Fruit fly (Drosophila melanogaster) whole organism, embryonic: ENCODE results near the gene CG31388.

Experiments
- Aef1 ChIP-seq: fragments of 200-800 bp; sonication (Bioruptor generic); IDR thresholded peaks from 3 replicates; pipeline ENCODE4 v1.3.6; 2022; ENCODE audit warnings: missing biosample characterization, missing genetic modification characterization
- Atf3 ChIP-seq: fragments of 200-800 bp; sonication (Bioruptor generic); optimal IDR thresholded peaks from 3 replicates; lab custom pipeline; 2016; ENCODE audit warnings: missing biosample characterization, missing genetic modification characterization
- BEAF-32 ChIP-seq: fragments of 200-800 bp; sonication (Bioruptor generic); optimal IDR thresholded peaks from 3 replicates; lab custom pipeline; 2017; ENCODE audit warnings: missing biosample characterization, missing genetic modification characterization, mild to moderate bottlenecking, moderate library complexity, missing genetic modification reagents
- BtbVII ChIP-seq: fragments of 200-800 bp; sonication (Bioruptor generic); optimal IDR thresholded peaks from 3 replicates; lab custom pipeline; 2017; ENCODE audit warnings: missing biosample characterization, mild to moderate bottlenecking, missing genetic modification characterization
- CG10267 ChIP-seq: fragments of 200-800 bp; sonication (Bioruptor generic); optimal IDR thresholded peaks from 2 replicates; lab custom pipeline; 2018; ENCODE audit warnings: missing biosample characterization, mild to moderate bottlenecking, missing genetic modification characterization, moderate library complexity
- CG10462 ChIP-seq: fragments of 200-800 bp; sonication (Bioruptor generic); optimal IDR thresholded peaks from 2 replicates; lab custom pipeline; 2016; ENCODE audit warnings: missing biosample characterization, missing genetic modification characterization
- CG12391 ChIP-seq: fragments of 200-800 bp; sonication (Bioruptor generic); optimal IDR thresholded peaks from 3 replicates; lab custom pipeline; 2018; ENCODE audit warnings: missing biosample characterization, mild to moderate bottlenecking, missing genetic modification characterization, moderate library complexity
- CG12744 ChIP-seq: fragments of 200-800 bp; sonication (Bioruptor generic); optimal IDR thresholded peaks from 2 replicates; lab custom pipeline; 2016; ENCODE audit warnings: missing biosample characterization, missing genetic modification characterization
- CG13287 ChIP-seq: fragments of 200-800 bp; sonication (Bioruptor generic); IDR thresholded peaks from 2 replicates; pipeline ENCODE4 v1.3.6; 2022; ENCODE audit warnings: missing biosample characterization, missing genetic modification characterization; ENCODE audit not compliant: partially characterized antibody
- CG13624 ChIP-seq: fragments of 200-800 bp; sonication (Bioruptor generic); optimal IDR thresholded peaks from 2 replicates; lab custom pipeline; 2016; ENCODE audit warnings: missing biosample characterization, missing genetic modification characterization
- CG14014 ChIP-seq: fragments of 200-800 bp; sonication (Bioruptor generic); IDR thresholded peaks from 2 replicates; pipeline ENCODE4 v1.3.6; 2022; ENCODE audit warnings: missing biosample characterization, missing genetic modification characterization
- CG15601 ChIP-seq: fragments of 200-800 bp; sonication (Bioruptor generic); optimal IDR thresholded peaks from 3 replicates; lab custom pipeline; 2019; ENCODE audit warnings: missing biosample characterization, mild to moderate bottlenecking, missing genetic modification characterization, moderate library complexity
- CG18619 ChIP-seq: fragments of 200-800 bp; sonication (Bioruptor generic); optimal IDR thresholded peaks from 3 replicates; lab custom pipeline; 2017; ENCODE audit warnings: missing biosample characterization, mild to moderate bottlenecking, missing genetic modification characterization
- CG2116 ChIP-seq: fragments of 200-800 bp; sonication (Bioruptor generic); optimal IDR thresholded peaks from 3 replicates; lab custom pipeline; 2018; ENCODE audit warnings: missing biosample characterization, mild to moderate bottlenecking, missing genetic modification characterization
- CG31365 ChIP-seq: fragments of 200-800 bp; sonication (Bioruptor generic); optimal IDR thresholded peaks from 2 replicates; lab custom pipeline; 2018; ENCODE audit warnings: missing biosample characterization, mild to moderate bottlenecking, missing genetic modification characterization
- CG3281 ChIP-seq: fragments of 200-800 bp; sonication (Bioruptor generic); optimal IDR thresholded peaks from 3 replicates; lab custom pipeline; 2017; ENCODE audit warnings: missing biosample characterization, mild to moderate bottlenecking, missing genetic modification characterization
- CG4328 ChIP-seq: fragments of 200-800 bp; sonication (Bioruptor generic); optimal IDR thresholded peaks from 3 replicates; lab custom pipeline; 2017; ENCODE audit warnings: missing biosample characterization, missing genetic modification reagents, missing genetic modification characterization
- CG8359 ChIP-seq: fragments of 200-800 bp; sonication (Bioruptor generic); optimal IDR thresholded peaks from 2 replicates; lab custom pipeline; 2017; ENCODE audit warnings: missing biosample characterization, mild to moderate bottlenecking, missing genetic modification characterization, borderline replicate concordance
- CG8765 ChIP-seq: fragments of 200-800 bp; sonication (Bioruptor generic); IDR thresholded peaks from 2 replicates; pipeline ENCODE4 v1.3.6; 2022; ENCODE audit warnings: missing biosample characterization, missing genetic modification characterization
- CG9797 ChIP-seq: fragments of 200-800 bp; sonication (Bioruptor generic); optimal IDR thresholded peaks from 3 replicates; lab custom pipeline; 2018; ENCODE audit warnings: missing biosample characterization, mild to moderate bottlenecking, missing genetic modification characterization
- Deaf1 ChIP-seq: fragments of 200-800 bp; optimal IDR thresholded peaks from 3 replicates; lab custom pipeline; 2019; ENCODE audit warnings: missing biosample characterization, mild to moderate bottlenecking, missing genetic modification characterization, moderate library complexity
- Dp ChIP-seq: fragments of 200-800 bp; sonication (Bioruptor generic); optimal IDR thresholded peaks from 2 replicates; lab custom pipeline; 2018; ENCODE audit warnings: missing biosample characterization, mild to moderate bottlenecking, missing genetic modification characterization, moderate library complexity
- Fer1 ChIP-seq: fragments of 200-800 bp; sonication (Bioruptor generic); optimal IDR thresholded peaks from 2 replicates; lab custom pipeline; 2017; ENCODE audit warnings: missing biosample characterization, mild to moderate bottlenecking, missing genetic modification characterization
- HHEX ChIP-seq: fragments of 200-800 bp; sonication (Bioruptor generic); optimal IDR thresholded peaks from 3 replicates; lab custom pipeline; 2017; ENCODE audit warnings: missing biosample characterization, mild to moderate bottlenecking, missing genetic modification characterization, missing genetic modification reagents
- Hand ChIP-seq: fragments of 200-800 bp; sonication (Bioruptor generic); optimal IDR thresholded peaks from 2 replicates; lab custom pipeline; 2017; ENCODE audit warnings: mild to moderate bottlenecking, missing biosample characterization, missing genetic modification reagents, missing genetic modification characterization
- Hmx ChIP-seq: fragments of 200-800 bp; sonication (Bioruptor generic); optimal IDR thresholded peaks from 2 replicates; lab custom pipeline; 2016; ENCODE audit warnings: missing biosample characterization, missing genetic modification characterization
- Hr39 ChIP-seq: fragments of >200 bp; optimal IDR thresholded peaks from 2 replicates; lab custom pipeline; 2017
- Hsf ChIP-seq: fragments of 200-800 bp; sonication (Bioruptor generic); optimal IDR thresholded peaks from 3 replicates; lab custom pipeline; 2016; ENCODE audit warnings: missing biosample characterization, missing genetic modification characterization
- Mes4 ChIP-seq: fragments of 200-800 bp; sonication (Bioruptor generic); optimal IDR thresholded peaks from 2 replicates; lab custom pipeline; 2016; ENCODE audit warnings: missing biosample characterization, missing genetic modification characterization
- Spps ChIP-seq: fragments of 200-800 bp; sonication (Bioruptor generic); optimal IDR thresholded peaks from 2 replicates; lab custom pipeline; 2018; ENCODE audit warnings: missing biosample characterization, mild to moderate bottlenecking, missing genetic modification characterization
- Xbp1 ChIP-seq: fragments of 200-800 bp; sonication (Bioruptor generic); optimal IDR thresholded peaks from 3 replicates; lab custom pipeline; 2016; ENCODE audit warnings: missing biosample characterization, mild to moderate bottlenecking, missing genetic modification characterization
- YL-1 ChIP-seq: fragments of 200-800 bp; sonication (Bioruptor generic); optimal IDR thresholded peaks from 3 replicates; lab custom pipeline; 2017; ENCODE audit warnings: missing biosample characterization, mild to moderate bottlenecking, missing genetic modification characterization
- az2 ChIP-seq: fragments of 200-800 bp; sonication (Bioruptor generic); optimal IDR thresholded peaks from 3 replicates; lab custom pipeline; 2016; ENCODE audit warnings: missing biosample characterization, missing genetic modification characterization
- chinmo ChIP-seq: fragments of 200-800 bp; sonication (Bioruptor generic); IDR thresholded peaks from 4 replicates; pipeline ENCODE4 v1.3.6; 2022; ENCODE audit warnings: missing biosample characterization, missing genetic modification characterization; ENCODE audit not compliant: partially characterized antibody
- chm ChIP-seq: fragments of 200-800 bp; sonication (Bioruptor generic); IDR thresholded peaks from 2 replicates; pipeline ENCODE4 v1.3.6; 2022; ENCODE audit warnings: missing biosample characterization, missing genetic modification characterization
- dysf ChIP-seq: fragments of 200-800 bp; sonication (Bioruptor generic); IDR thresholded peaks from 3 replicates; pipeline ENCODE4 v1.3.6; 2022; ENCODE audit warnings: missing biosample characterization, missing genetic modification characterization
- ems ChIP-seq: fragments of 200-800 bp; sonication (Bioruptor generic); optimal IDR thresholded peaks from 3 replicates; lab custom pipeline; 2016; ENCODE audit warnings: missing biosample characterization, missing genetic modification characterization
- gem ChIP-seq: fragments of 200-800 bp; sonication (Bioruptor generic); optimal IDR thresholded peaks from 2 replicates; lab custom pipeline; 2019; ENCODE audit warnings: missing biosample characterization, mild to moderate bottlenecking, missing genetic modification characterization, moderate library complexity
- kay ChIP-seq: fragments of 200-800 bp; sonication (Bioruptor generic); optimal IDR thresholded peaks from 2 replicates; lab custom pipeline; 2016; ENCODE audit warnings: missing biosample characterization, missing genetic modification characterization
- lilli ChIP-seq: fragments of 200-800 bp; sonication (Bioruptor generic); optimal IDR thresholded peaks from 3 replicates; lab custom pipeline; 2016; ENCODE audit warnings: missing biosample characterization, missing genetic modification characterization
- mam ChIP-seq: fragments of 200-800 bp; sonication (Bioruptor generic); optimal IDR thresholded peaks from 3 replicates; lab custom pipeline; 2016; ENCODE audit warnings: missing biosample characterization, missing genetic modification characterization
- pho ChIP-seq: fragments of 200-800 bp; sonication (Bioruptor generic); optimal IDR thresholded peaks from 2 replicates; lab custom pipeline; 2016; ENCODE audit warnings: missing biosample characterization, missing genetic modification characterization
- run ChIP-seq: fragments of 200-800 bp; sonication (Bioruptor generic); optimal IDR thresholded peaks from 3 replicates; lab custom pipeline; 2018; ENCODE audit warnings: missing biosample characterization, mild to moderate bottlenecking, missing genetic modification characterization
- schlank ChIP-seq: fragments of 200-800 bp; sonication (Bioruptor generic); optimal IDR thresholded peaks from 2 replicates; lab custom pipeline; 2018; ENCODE audit warnings: missing biosample characterization, mild to moderate bottlenecking, missing genetic modification characterization
- sna ChIP-seq: fragments of 200-800 bp; sonication (Bioruptor generic); IDR thresholded peaks from 2 replicates; pipeline ENCODE4 v1.3.6; 2022; ENCODE audit warnings: missing biosample characterization, missing genetic modification characterization; ENCODE audit not compliant: partially characterized antibody
- sqz ChIP-seq: fragments of 200-800 bp; sonication (Bioruptor generic); optimal IDR thresholded peaks from 3 replicates; lab custom pipeline; 2018; ENCODE audit warnings: missing biosample characterization, mild to moderate bottlenecking, missing genetic modification characterization
- sug ChIP-seq: fragments of 200-800 bp; optimal IDR thresholded peaks from 2 replicates; lab custom pipeline; 2019; ENCODE audit warnings: missing biosample characterization, mild to moderate bottlenecking, missing genetic modification characterization, moderate library complexity
- vfl ChIP-seq: fragments of 200-800 bp; sonication (Bioruptor generic); optimal IDR thresholded peaks from 2 replicates; lab custom pipeline; 2016; ENCODE audit warnings: missing biosample characterization, missing genetic modification characterization
- yki ChIP-seq: fragments of >200 bp; optimal IDR thresholded peaks from 3 replicates; lab custom pipeline; 2018
- z ChIP-seq: fragments of 200-800 bp; sonication (Bioruptor generic); IDR thresholded peaks from 3 replicates; pipeline ENCODE4 v1.3.6; 2022; ENCODE audit warnings: missing biosample characterization, missing genetic modification characterization

Gene CG31388

DNA sequence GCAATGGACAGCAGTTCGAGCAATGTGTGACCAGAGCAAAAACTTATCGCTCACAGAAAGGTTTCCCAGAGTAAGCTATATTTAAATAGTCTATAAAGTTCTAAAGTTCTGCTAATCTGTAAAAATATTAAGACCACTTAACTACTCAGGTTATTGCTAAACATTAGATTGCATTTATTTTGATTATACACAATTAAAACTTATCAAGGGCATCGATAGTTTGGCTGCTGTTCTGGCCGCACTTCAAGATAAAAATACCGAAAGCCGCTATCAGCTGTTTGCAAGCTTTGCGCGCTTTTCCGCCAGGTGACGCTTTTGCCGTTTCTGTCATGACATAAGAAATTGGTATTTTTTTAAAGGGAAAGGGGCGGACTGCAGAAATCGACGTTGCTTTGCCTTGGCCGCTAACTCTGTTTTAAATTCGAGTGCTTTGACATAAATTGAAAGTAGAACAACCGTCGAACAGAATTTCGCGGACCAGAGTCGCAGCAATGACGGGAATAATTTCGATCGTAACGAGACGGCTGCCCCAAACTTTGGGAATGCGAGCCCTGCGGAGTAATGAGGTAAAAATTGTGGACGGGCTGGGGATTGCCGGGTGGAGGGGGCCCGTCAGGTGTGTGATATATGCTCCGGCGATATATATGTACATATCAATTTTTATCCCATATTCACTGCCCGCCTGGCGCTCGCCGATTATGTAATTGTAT lies 6.5 kb downstream of the CG31388 start, which contains the start of the genes CG17734 and CG5214 (continued):
- TF ChIP-seq Aef1 (GFP tag; lab: Robert Waterston, UW): no peak
- TF ChIP-seq yki (lab: Kevin White, UChicago): no peak
- no peak for TF ChIP-seq CG14014 (GFP tag; lab: Robert Waterston, UW)
- TF ChIP-seq Xbp1: no peak
- no peak for TF ChIP-seq Spps (tag; lab: Kevin White, UChicago)
- TF ChIP-seq dysf (GFP tag; lab: Robert Waterston, UW): no peak
- TF ChIP-seq Hsf: peak; percentile 44
- TF ChIP-seq CG31365 (tag; lab: Kevin White, UChicago): no peak
- TF ChIP-seq CG13287 (GFP tag; lab: Robert Waterston, UW): peak; percentile 86
- TF ChIP-seq CG3281 (GFP tag; lab: Kevin White, UChicago): no peak
- TF ChIP-seq Mes4 (GFP tag; lab: Kevin White, UChicago): peak; percentile 17
- TF ChIP-seq BEAF-32: peak; percentile 88
- TF ChIP-seq sqz (GFP tag; lab: Kevin White, UChicago): no peak
- TF ChIP-seq CG9797: peak; percentile 76
- TF ChIP-seq CG8359 (GFP tag; lab: Kevin White, UChicago): no peak
- peak; percentile 7 for TF ChIP-seq az2 (GFP tag; lab: Kevin White, UChicago)
- no peak for TF ChIP-seq Hand (GFP tag; lab: Kevin White, UChicago)
- no peak for TF ChIP-seq BtbVII (GFP tag; lab: Kevin White, UChicago)
- no peak for TF ChIP-seq chm
- no peak for TF ChIP-seq CG15601 (tag; lab: Kevin White, UChicago)
- peak; percentile 38 for TF ChIP-seq Atf3 (GFP tag; lab: Kevin White, UChicago)
- TF ChIP-seq pho (GFP tag; lab: Kevin White, UChicago): peak; percentile 29
- TF ChIP-seq gem (tag; lab: Kevin White, UChicago): peak; percentile 46
- peak; percentile 58 for TF ChIP-seq sug (tag; lab: Kevin White, UChicago)
- TF ChIP-seq lilli: peak; percentile 48
- TF ChIP-seq Deaf1 (tag; lab: Kevin White, UChicago): peak; percentile 36
- no peak for TF ChIP-seq Hr39
- peak; percentile 48 for TF ChIP-seq YL-1 (GFP tag; lab: Kevin White, UChicago)
- TF ChIP-seq chinmo (GFP tag; lab: Robert Waterston, UW): 0 out of 4 replicates have a peak, but pooled peaks have one; percentile 27
- TF ChIP-seq Fer1 (GFP tag; lab: Kevin White, UChicago): no peak
- no peak for TF ChIP-seq CG10462 (GFP tag; lab: Kevin White, UChicago)
- peak; percentile 38 for TF ChIP-seq Dp (GFP tag; lab: Kevin White, UChicago)
- TF ChIP-seq CG4328 (GFP tag; lab: Kevin White, UChicago): no peak
- TF ChIP-seq CG12744 (GFP tag; lab: Kevin White, UChicago): no peak
- TF ChIP-seq vfl (GFP tag; lab: Kevin White, UChicago): no peak
- TF ChIP-seq ems (GFP tag; lab: Kevin White, UChicago): no peak
- no peak for TF ChIP-seq CG8765 (GFP tag; lab: Robert Waterston, UW)
- TF ChIP-seq sna (GFP tag; lab: Robert Waterston, UW): peak; percentile 75
- no peak for TF ChIP-seq Hmx (GFP tag; lab: Kevin White, UChicago)
- TF ChIP-seq CG13624 (GFP tag; lab: Kevin White, UChicago): peak; percentile 23
- TF ChIP-seq HHEX (GFP tag; lab: Kevin White, UChicago): no peak
- TF ChIP-seq run (tag; lab: Kevin White, UChicago): no peak
- peak; percentile 21 for TF ChIP-seq kay (GFP tag; lab: Kevin White, UChicago)
- no peak for TF ChIP-seq CG18619 (GFP tag; lab: Kevin White, UChicago)
- no peak for TF ChIP-seq schlank (tag; lab: Kevin White, UChicago)
- peak; percentile 32 for TF ChIP-seq CG10267 (tag; lab: Kevin White, UChicago)
- TF ChIP-seq mam (GFP tag; lab: Kevin White, UChicago): peak; percentile 6
- peak; percentile 41 for TF ChIP-seq CG2116 (GFP tag; lab: Kevin White, UChicago)
- TF ChIP-seq z: no peak
- TF ChIP-seq CG12391: no peak
